Worm (Caenorhabditis elegans) whole organism, mixed stage, embryonic: Measurements from ENCODE around the gene oac-50.

Experiments
- bed-3 ChIP-seq: fragments of 200-800 bp; sonication (Bioruptor generic); optimal IDR thresholded peaks from 3 replicates; lab custom pipeline; 2018; ENCODE audit warnings: mild to moderate bottlenecking, missing genetic modification characterization, moderate library complexity, missing compliant biosample characterization
- ceh-39 ChIP-seq: fragments of 150-350 bp; optimal IDR thresholded peaks from 2 replicates; lab custom pipeline; 2014; ENCODE audit warnings: missing biosample characterization, missing genetic modification characterization
- cnd-1 ChIP-seq: fragments of 200-800 bp; sonication (Bioruptor generic); optimal IDR thresholded peaks from 2 replicates; lab custom pipeline; 2018; ENCODE audit warnings: mild to moderate bottlenecking, missing genetic modification characterization, missing compliant biosample characterization
- drap-1 ChIP-seq: fragments of 200-800 bp; sonication (Bioruptor generic); optimal IDR thresholded peaks from 3 replicates; lab custom pipeline; 2018; ENCODE audit warnings: mild to moderate bottlenecking, missing genetic modification characterization, missing compliant biosample characterization
- elt-3 ChIP-seq: fragments of 150-350 bp; optimal IDR thresholded peaks from 2 replicates; lab custom pipeline; 2014; ENCODE audit warnings: missing biosample characterization, missing genetic modification characterization
- hlh-1 ChIP-seq: fragments of 150-350 bp; optimal IDR thresholded peaks from 2 replicates; lab custom pipeline; 2014; ENCODE audit warnings: missing biosample characterization, missing genetic modification reagents, missing genetic modification characterization
- mep-1 ChIP-seq: fragments of 150-350 bp; optimal IDR thresholded peaks from 2 replicates; lab custom pipeline; 2017; ENCODE audit warnings: missing biosample characterization, missing genetic modification reagents, missing genetic modification characterization, inconsistent platforms
- nhr-12 ChIP-seq: fragments of 150-350 bp; optimal IDR thresholded peaks from 2 replicates; lab custom pipeline; 2014; ENCODE audit warnings: missing biosample characterization, missing genetic modification characterization
- nhr-2 ChIP-seq: fragments of 150-350 bp; optimal IDR thresholded peaks from 2 replicates; lab custom pipeline; 2014; ENCODE audit warnings: missing biosample characterization, missing genetic modification characterization
- nhr-28 ChIP-seq: fragments of 150-350 bp; optimal IDR thresholded peaks from 2 replicates; lab custom pipeline; 2014; ENCODE audit warnings: missing biosample characterization, missing genetic modification characterization
- nhr-76 ChIP-seq: sonication (generic microtip); optimal IDR thresholded peaks from 2 replicates; lab custom pipeline; 2017; ENCODE audit warnings: missing biosample characterization, missing genetic modification characterization
- pha-4 ChIP-seq: fragments of 150-350 bp; optimal IDR thresholded peaks from 2 replicates; lab custom pipeline; 2018; ENCODE audit warnings: missing biosample characterization, missing genetic modification reagents, missing genetic modification characterization
- sptf-1 ChIP-seq: sonication (generic microtip); optimal IDR thresholded peaks from 2 replicates; lab custom pipeline; 2017; ENCODE audit warnings: mild to moderate bottlenecking, missing genetic modification characterization, moderate library complexity, missing compliant biosample characterization
- tbx-8 ChIP-seq: fragments of 200-800 bp; sonication (Bioruptor generic); optimal IDR thresholded peaks from 2 replicates; lab custom pipeline; 2018; ENCODE audit warnings: mild to moderate bottlenecking, missing genetic modification characterization, moderate library complexity, missing compliant biosample characterization
- unc-120 ChIP-seq: sonication (generic microtip); optimal IDR thresholded peaks from 2 replicates; lab custom pipeline; 2017; ENCODE audit warnings: missing genetic modification characterization, missing compliant biosample characterization; ENCODE audit not compliant: poor library complexity, severe bottlenecking
- unc-39 ChIP-seq: fragments of 150-350 bp; optimal IDR thresholded peaks from 2 replicates; lab custom pipeline; 2014; ENCODE audit warnings: missing biosample characterization, missing genetic modification characterization
- unc-62 ChIP-seq: fragments of 150-350 bp; optimal IDR thresholded peaks from 2 replicates; lab custom pipeline; 2014; ENCODE audit warnings: missing biosample characterization, missing genetic modification reagents, missing genetic modification characterization
- zip-8 ChIP-seq: fragments of 150-350 bp; optimal IDR thresholded peaks from 2 replicates; lab custom pipeline; 2014; ENCODE audit warnings: missing biosample characterization, missing genetic modification characterization

oac-50 gene

DNA sequence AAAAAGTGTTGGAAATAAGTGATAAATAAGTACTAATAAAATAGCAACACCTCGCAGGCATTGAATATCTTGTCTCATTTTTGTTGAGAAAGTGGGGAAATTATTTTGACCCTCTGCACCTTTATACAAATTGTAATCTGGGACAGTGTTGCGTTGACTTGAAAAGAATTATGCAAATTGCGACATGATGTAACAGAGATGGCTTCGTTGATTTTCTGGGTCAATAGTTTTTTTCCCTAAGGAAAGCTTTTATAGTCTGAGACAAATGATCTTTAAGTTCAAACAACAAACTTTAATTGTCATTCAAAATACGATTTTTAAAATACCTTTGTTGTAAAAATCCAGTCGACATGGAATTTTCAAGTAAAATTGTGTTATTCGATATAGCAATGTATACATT, 48.6 kb downstream of the oac-50 start, which contains the start of gene bus-1:
Gene bus-1, minus strand, starts transcription at position 101 of the 400 bp plus-strand sequence.
- TF ChIP-seq drap-1 (GFP tag; lab: Kevin White, UChicago) (no peak), unc-120 (no peak), pha-4 (tag; lab: Kevin White, UChicago) (no peak)
- TF ChIP-seq, all 35 proteins: peak for 0

DNA sequence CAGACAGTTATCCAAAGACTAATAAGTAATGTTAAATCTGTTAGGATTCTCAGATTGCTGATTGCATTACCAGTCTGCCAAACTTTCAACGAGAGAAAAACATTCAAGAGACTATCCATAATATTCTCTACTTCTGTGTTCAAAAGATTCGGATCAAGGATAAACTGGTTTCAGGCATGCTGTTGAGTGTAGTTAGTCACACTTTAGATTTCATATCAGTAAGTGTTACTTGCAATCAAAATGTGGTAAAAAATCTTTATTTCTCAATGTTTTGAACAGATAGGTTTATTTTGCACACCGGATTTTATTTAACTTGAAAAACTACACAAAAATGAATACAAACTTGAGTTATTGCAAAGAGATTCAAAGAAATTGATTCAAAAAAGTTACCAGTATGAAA, 51.3 kb downstream of the oac-50 start, which contains the start of gene oac-41:
Gene oac-41, minus strand, starts transcription at position 101 of the 400 bp plus-strand sequence.
- TF ChIP-seq cnd-1 = no peak
- TF ChIP-seq nhr-28 (tag; lab: Kevin White, UChicago) = no peak
- TF ChIP-seq ceh-39 (tag; lab: Kevin White, UChicago) = no peak
- no peak for TF ChIP-seq nhr-2 (tag; lab: Kevin White, UChicago)
- no peak for TF ChIP-seq hlh-1
- no peak for TF ChIP-seq pha-4 (tag; lab: Kevin White, UChicago)
- no peak for TF ChIP-seq tbx-8
- TF ChIP-seq unc-120 = no peak
- TF ChIP-seq bed-3 (GFP tag; lab: Kevin White, UChicago) = no peak
- TF ChIP-seq nhr-12 (tag; lab: Kevin White, UChicago) = no peak
- TF ChIP-seq mep-1 (tag; lab: Kevin White, UChicago) = no peak
- TF ChIP-seq unc-39 (tag; lab: Kevin White, UChicago) = no peak
- TF ChIP-seq zip-8 (tag; lab: Kevin White, UChicago) = no peak
- TF ChIP-seq elt-3 (tag; lab: Kevin White, UChicago) = no peak
- no peak for TF ChIP-seq unc-62
- TF ChIP-seq sptf-1 (tag; lab: Kevin White, UChicago) = no peak
- TF ChIP-seq nhr-76 (tag; lab: Kevin White, UChicago) = no peak
